Worm (Caenorhabditis elegans): ENCODE data around the gene pid-1.

The pid-1 gene

ce11 chrII:7690384-7690783 lies at the start of gene pid-1:
Gene pid-1, minus strand, starts transcription at chrII:7690556.
- TF ChIP-seq M03D4.4 (tag; optimal IDR thresholded peaks at IDR 0.05): no peak
- TF ChIP-seq hlh-1 (tag; optimal IDR thresholded peaks at IDR 0.05): no peak
- TF ChIP-seq elt-3 (tag; optimal IDR thresholded peaks at IDR 0.05): no peak
- TF ChIP-seq flh-1 (GFP tag; optimal IDR thresholded peaks at IDR 0.05): no peak

DNA sequence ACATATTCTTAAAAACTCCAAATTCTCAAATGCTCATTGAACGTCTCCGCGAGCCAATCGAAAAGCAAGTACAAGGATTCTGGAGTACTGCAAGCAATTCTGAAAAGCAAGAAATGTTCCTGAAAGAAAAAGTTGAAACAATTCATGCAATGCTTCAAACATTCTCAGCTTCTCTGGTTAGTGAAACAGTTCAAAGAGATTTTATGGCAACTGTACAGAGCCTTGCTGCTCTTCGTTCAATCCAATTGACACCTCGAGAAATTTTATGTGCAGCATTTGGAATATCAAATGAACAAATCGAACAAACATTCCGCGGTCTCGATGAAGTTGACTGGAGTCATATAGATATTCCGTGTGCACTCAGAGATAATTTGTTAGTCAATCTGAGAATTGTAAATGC lies 46.4 kb upstream of the pid-1 start:
- TF ChIP-seq elt-3 (tag; optimal IDR thresholded peaks at IDR 0.05) (no peak), lsy-2 (tag; optimal IDR thresholded peaks at IDR 0.05) (no peak), sem-2 (GFP tag; optimal IDR thresholded peaks at IDR 0.05) (no peak), lin-13 (tag; optimal IDR thresholded peaks at IDR 0.05) (no peak), ztf-11 (tag; optimal IDR thresholded peaks at IDR 0.05) (no peak), hlh-1 (tag; optimal IDR thresholded peaks at IDR 0.05) (no peak), M03D4.4 (tag; optimal IDR thresholded peaks at IDR 0.05) (no peak), drap-1 (GFP tag; optimal IDR thresholded peaks at IDR 0.05) (no peak), unc-120 (tag; optimal IDR thresholded peaks at IDR 0.05; ENCODE audit: poor library complexity, severe bottlenecking) (no peak), nhr-237 (tag; optimal IDR thresholded peaks at IDR 0.05) (no peak), ham-2 (GFP tag; optimal IDR thresholded peaks at IDR 0.05) (no peak), nhr-28 (tag; optimal IDR thresholded peaks at IDR 0.05) (no peak), ceh-39 (tag; optimal IDR thresholded peaks at IDR 0.05) (no peak), blmp-1 (tag; optimal IDR thresholded peaks at IDR 0.05) (no peak), mab-5 (tag; optimal IDR thresholded peaks at IDR 0.05) (no peak), unc-62 (GFP tag; optimal IDR thresholded peaks at IDR 0.05) (no peak), flh-1 (GFP tag; optimal IDR thresholded peaks at IDR 0.05) (no peak), nhr-76 (tag; optimal IDR thresholded peaks at IDR 0.05) (no peak), mls-2 (tag; optimal IDR thresholded peaks at IDR 0.05) (no peak)

- TF ChIP-seq blmp-1 (tag; optimal IDR thresholded peaks at IDR 0.05) (no peak), sem-2 (GFP tag; optimal IDR thresholded peaks at IDR 0.05) (no peak), zip-8 (tag; optimal IDR thresholded peaks at IDR 0.05) (no peak), unc-120 (tag; optimal IDR thresholded peaks at IDR 0.05; ENCODE audit: poor library complexity, severe bottlenecking) (no peak), ceh-43 (GFP tag; optimal IDR thresholded peaks at IDR 0.05) (no peak), nhr-2 (tag; optimal IDR thresholded peaks at IDR 0.05) (no peak), ceh-83 (GFP tag; optimal IDR thresholded peaks at IDR 0.05) (no peak)
Measured at ce11 chrII:7724603-7725002, 34.2 kb upstream of the pid-1 start, which contains the start of gene cpna-2. Gene cpna-2, plus strand, starts transcription at chrII:7724903.

DNA sequence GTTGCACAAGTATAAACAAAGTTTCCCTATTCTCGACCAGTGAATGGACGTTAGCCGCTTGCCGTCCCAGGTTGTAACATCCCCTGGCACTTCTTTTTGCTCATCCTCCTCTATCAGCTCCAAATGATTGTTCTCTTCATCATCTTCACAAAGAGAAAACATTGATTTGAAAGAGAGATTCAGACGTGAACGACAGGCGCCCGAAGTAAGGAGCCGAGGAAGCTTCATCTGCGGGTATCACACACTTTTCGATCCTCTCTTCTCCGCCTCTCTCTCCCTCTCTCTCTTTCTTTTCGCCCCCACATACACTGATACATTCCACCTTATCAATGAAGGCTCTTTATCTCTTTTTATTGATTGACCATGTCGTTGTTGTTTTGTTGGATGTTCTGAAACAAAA lies 32.4 kb upstream of the pid-1 start:
- peak; percentile 49 for TF ChIP-seq unc-62 (GFP tag; optimal IDR thresholded peaks at IDR 0.05)
- no peak for TF ChIP-seq tbx-8 (GFP tag; optimal IDR thresholded peaks at IDR 0.05)
- TF ChIP-seq unc-120 (tag; optimal IDR thresholded peaks at IDR 0.05; ENCODE audit: poor library complexity, severe bottlenecking): peak; percentile 81
- peak; percentile 90 for TF ChIP-seq hlh-1 (tag; optimal IDR thresholded peaks at IDR 0.05)

- peak; percentile 0 for TF ChIP-seq unc-120 (tag; optimal IDR thresholded peaks at IDR 0.05; ENCODE audit: poor library complexity, severe bottlenecking)
- peak; percentile 41 for TF ChIP-seq unc-62 (GFP tag; optimal IDR thresholded peaks at IDR 0.05)
- peak; percentile 24 for TF ChIP-seq hlh-1 (tag; optimal IDR thresholded peaks at IDR 0.05)
- no peak for TF ChIP-seq zip-8 (tag; optimal IDR thresholded peaks at IDR 0.05)
Measured at ce11 chrII:7720479-7720878, 30.1 kb upstream of the pid-1 start.

DNA sequence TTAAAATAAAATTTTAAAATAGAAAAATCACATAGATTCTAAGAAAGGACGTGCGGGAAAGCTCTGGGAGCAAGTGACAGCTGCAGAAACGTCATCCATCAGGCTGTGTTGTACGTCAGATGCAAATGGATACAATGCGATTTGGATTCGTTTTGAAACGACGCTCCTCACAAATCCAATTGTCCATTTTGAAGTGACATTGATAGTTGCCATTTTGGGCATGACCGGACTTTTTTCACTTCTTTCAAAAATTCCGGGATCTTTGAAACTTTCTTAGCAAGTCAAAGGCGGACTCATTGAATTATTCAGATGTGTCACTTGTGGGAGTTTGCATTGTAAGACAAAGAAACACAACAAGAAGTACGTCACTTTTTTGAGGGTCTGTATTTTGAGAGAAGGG lies 28.7 kb upstream of the pid-1 start:
- TF ChIP-seq pha-4 (tag; optimal IDR thresholded peaks at IDR 0.05): no peak
- no peak for TF ChIP-seq nhr-2 (tag; optimal IDR thresholded peaks at IDR 0.05)
- TF ChIP-seq nhr-237 (tag; optimal IDR thresholded peaks at IDR 0.05): no peak
- peak; percentile 84 for TF ChIP-seq ces-1 (GFP tag; optimal IDR thresholded peaks at IDR 0.05)
- TF ChIP-seq nhr-76 (tag; optimal IDR thresholded peaks at IDR 0.05): no peak
- no peak for TF ChIP-seq ztf-11 (tag; optimal IDR thresholded peaks at IDR 0.05)
- TF ChIP-seq blmp-1 (tag; optimal IDR thresholded peaks at IDR 0.05): no peak
- TF ChIP-seq ham-2 (GFP tag; optimal IDR thresholded peaks at IDR 0.05): no peak

- no peak for TF ChIP-seq M03D4.4 (tag; optimal IDR thresholded peaks at IDR 0.05)
- TF ChIP-seq nhr-12 (tag; optimal IDR thresholded peaks at IDR 0.05): no peak
- no peak for TF ChIP-seq elt-1 (tag; optimal IDR thresholded peaks at IDR 0.05; ENCODE audit: borderline replicate concordance, insufficient read depth)
- TF ChIP-seq unc-62 (GFP tag; optimal IDR thresholded peaks at IDR 0.05): no peak
- no peak for TF ChIP-seq tbx-8 (GFP tag; optimal IDR thresholded peaks at IDR 0.05)
- TF ChIP-seq mep-1 (tag; optimal IDR thresholded peaks at IDR 0.05): no peak
- no peak for TF ChIP-seq drap-1 (GFP tag; optimal IDR thresholded peaks at IDR 0.05)
- TF ChIP-seq blmp-1 (tag; optimal IDR thresholded peaks at IDR 0.05): no peak
- TF ChIP-seq sem-2 (GFP tag; optimal IDR thresholded peaks at IDR 0.05): no peak
- no peak for TF ChIP-seq ztf-11 (tag; optimal IDR thresholded peaks at IDR 0.05)
- TF ChIP-seq ceh-83 (GFP tag; optimal IDR thresholded peaks at IDR 0.05): no peak
- no peak for TF ChIP-seq ces-1 (GFP tag; optimal IDR thresholded peaks at IDR 0.05)
- TF ChIP-seq nhr-237 (tag; optimal IDR thresholded peaks at IDR 0.05): no peak
- TF ChIP-seq nhr-76 (tag; optimal IDR thresholded peaks at IDR 0.05): no peak
- TF ChIP-seq mls-2 (tag; optimal IDR thresholded peaks at IDR 0.05): no peak
- TF ChIP-seq nhr-28 (tag; optimal IDR thresholded peaks at IDR 0.05): no peak
- TF ChIP-seq unc-120 (tag; optimal IDR thresholded peaks at IDR 0.05; ENCODE audit: poor library complexity, severe bottlenecking): no peak
- TF ChIP-seq hlh-1 (tag; optimal IDR thresholded peaks at IDR 0.05): no peak
- TF ChIP-seq mab-5 (tag; optimal IDR thresholded peaks at IDR 0.05): no peak
- TF ChIP-seq lin-13 (tag; optimal IDR thresholded peaks at IDR 0.05): no peak
Measured at ce11 chrII:7718491-7718890, 28.1 kb upstream of the pid-1 start, which contains the start of gene cpna-5. Gene cpna-5, minus strand, starts transcription at chrII:7718591.
